Fruit fly (Drosophila melanogaster) whole organism, prepupa: ENCODE measurements around the gene Edc3.

ENCODE experiments used
- CG10631 ChIP-seq: fragments of 200-800 bp; sonication (Bioruptor generic); optimal IDR thresholded peaks from 2 replicates; lab custom pipeline; 2016; ENCODE audit warnings: missing biosample characterization, missing genetic modification characterization
- CG16779 ChIP-seq: fragments of 200-800 bp; sonication (Bioruptor generic); optimal IDR thresholded peaks from 3 replicates; lab custom pipeline; 2017; ENCODE audit warnings: missing biosample characterization, mild to moderate bottlenecking, missing genetic modification characterization
- CG3032 ChIP-seq: fragments of 200-800 bp; optimal IDR thresholded peaks from 2 replicates; lab custom pipeline; 2019; ENCODE audit warnings: missing biosample characterization, mild to moderate bottlenecking, missing genetic modification characterization, moderate library complexity
- CG8632 ChIP-seq: fragments of 200-800 bp; sonication (Bioruptor generic); optimal IDR thresholded peaks from 3 replicates; lab custom pipeline; 2016; ENCODE audit warnings: missing biosample characterization, missing genetic modification characterization
- Ets96B ChIP-seq: fragments of 200-800 bp; optimal IDR thresholded peaks from 2 replicates; lab custom pipeline; 2019; ENCODE audit warnings: missing biosample characterization, mild to moderate bottlenecking, missing genetic modification characterization, moderate library complexity
- Hr4 ChIP-seq: fragments of 200-800 bp; sonication (Bioruptor generic); optimal IDR thresholded peaks from 3 replicates; lab custom pipeline; 2016; ENCODE audit warnings: missing biosample characterization, missing genetic modification characterization
- achi ChIP-seq: fragments of 200-800 bp; sonication (Bioruptor generic); optimal IDR thresholded peaks from 3 replicates; lab custom pipeline; 2016; ENCODE audit warnings: missing biosample characterization, missing genetic modification characterization
- eg ChIP-seq: fragments of 200-800 bp; sonication (Bioruptor generic); IDR thresholded peaks from 3 replicates; pipeline ENCODE4 v1.3.6; 2022; ENCODE audit warnings: missing biosample characterization, missing genetic modification characterization
- svp ChIP-seq: fragments of 200-800 bp; sonication (Bioruptor generic); peaks from one replicate; lab custom pipeline; 2016; ENCODE audit warnings: missing biosample characterization, missing genetic modification characterization

DNA sequence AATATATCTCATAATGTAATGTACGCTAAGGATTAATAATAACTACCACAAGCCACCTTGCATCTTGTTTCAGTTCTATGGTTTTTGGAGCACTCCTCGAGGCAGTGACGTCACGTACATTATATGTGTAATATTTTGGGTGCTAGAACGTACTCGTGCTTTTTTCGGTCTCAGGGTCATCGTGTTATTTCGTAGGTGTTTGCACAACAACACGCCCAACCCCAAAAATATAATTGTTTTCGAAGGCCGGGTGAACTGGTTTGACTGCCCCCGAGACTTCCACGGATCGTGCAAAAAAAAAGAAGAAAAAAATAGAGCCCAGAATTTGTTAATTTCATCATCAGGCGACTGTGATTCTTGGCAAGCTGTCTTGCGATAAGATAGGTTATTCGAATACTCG is 53.2 kb downstream of the Edc3 start:
- no peak for TF ChIP-seq Ets96B (tag; lab: Kevin White, UChicago)
- TF ChIP-seq eg (GFP tag; lab: Robert Waterston, UW), result no peak
- TF ChIP-seq svp, result no peak
- TF ChIP-seq CG16779, result no peak
- no peak for TF ChIP-seq achi
- TF ChIP-seq CG10631 (GFP tag; lab: Kevin White, UChicago), result no peak
- TF ChIP-seq CG8632 (GFP tag; lab: Kevin White, UChicago), result no peak
- no peak for TF ChIP-seq CG3032 (tag; lab: Kevin White, UChicago)
- TF ChIP-seq Hr4 (GFP tag; lab: Kevin White, UChicago), result no peak
